Worm (Caenorhabditis elegans) whole organism, L3 larva: ENCODE results near the gene F53F1.2.

ENCODE experiments used
- egl-27 ChIP-seq: sonication (generic microtip); optimal IDR thresholded peaks from 4 replicates; lab custom pipeline; 2017; ENCODE audit warnings: missing biosample characterization, missing genetic modification reagents, missing genetic modification characterization
- zag-1 ChIP-seq: fragments of 150-350 bp; optimal IDR thresholded peaks from 2 replicates; lab custom pipeline; 2014; ENCODE audit warnings: missing biosample characterization, missing genetic modification characterization

DNA sequence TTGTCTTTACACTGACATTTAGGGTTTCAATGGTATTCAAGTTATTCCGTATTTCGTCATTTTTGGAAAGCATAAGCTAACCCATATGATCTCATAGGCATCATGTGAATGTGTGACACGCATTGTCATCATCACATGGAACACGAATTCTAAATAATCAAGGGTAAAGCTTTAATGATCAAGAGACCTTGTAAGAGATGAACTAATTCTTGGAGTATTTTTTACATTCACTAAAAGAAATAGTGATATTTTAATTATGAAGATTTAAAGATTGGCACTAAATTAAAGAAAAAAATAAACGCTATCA, 5.3 kb downstream of the F53F1.2 start:
- TF ChIP-seq zag-1 (tag; lab: Kevin White, UChicago) (no peak), egl-27 (tag; lab: Kevin White, UChicago) (no peak)
